Fruit fly (Drosophila melanogaster) whole organism: ENCODE measurements around the gene GABA-B-R1.

Source experiments
- CG8478 ChIP-seq: fragments of >200 bp; optimal IDR thresholded peaks from 2 replicates; lab custom pipeline; 2018; ENCODE audit warnings: inconsistent platforms
- pan ChIP-seq: fragments of >200 bp; optimal IDR thresholded peaks from 2 replicates; lab custom pipeline; 2017
- psq ChIP-seq: fragments of >200 bp; optimal IDR thresholded peaks from 2 replicates; lab custom pipeline; 2017

- TF ChIP-seq CG8478 (lab: Kevin White, UChicago): no peak
- TF ChIP-seq psq (lab: Kevin White, UChicago): no peak
- no peak for TF ChIP-seq pan (lab: Kevin White, UChicago)
Observed at dm6 chr2L:15009703-15010102, 6.4 kb upstream of the GABA-B-R1 start, which contains the start of the genes THG and Rnmt.
